Worm (Caenorhabditis elegans): ENCODE results near the gene C49F8.3.

Gene C49F8.3

ce11 chrX:13337000-13337399 is 50.3 kb downstream of the C49F8.3 start:
- TF ChIP-seq zip-8 (tag; optimal IDR thresholded peaks at IDR 0.05) (no peak), ham-2 (GFP tag; optimal IDR thresholded peaks at IDR 0.05) (no peak)
